Comparison of ENCODE assay signal across 3 worm cellular contexts in genomic region chrV:2638545-2638944, ce11.
TF ChIP-seq lines count a peak whose summit lies in the region.

Gene W02H5.19, plus strand, starts transcription at chrV:2638890.

TF ChIP-seq in whole organism, L1 larva, 84 proteins besides CTCF, POLR2A, EP300 and RAD21 (continued from another document and continues in another):
- TF ChIP-seq rnt-1 (tag; optimal IDR thresholded peaks at IDR 0.05; lab: Kevin White, UChicago) (peak; percentile 100), ets-5 (GFP tag; IDR thresholded peaks at IDR 0.05; lab: Robert Waterston, UW) (no peak), swsn-7 (tag; optimal IDR thresholded peaks at IDR 0.05; lab: Kevin White, UChicago) (peak; percentile 94), ceh-90 (tag; optimal IDR thresholded peaks at IDR 0.05; lab: Kevin White, UChicago) (peak; percentile 96), hlh-17 (GFP tag; optimal IDR thresholded peaks at IDR 0.05; lab: Kevin White, UChicago; ENCODE audit: borderline replicate concordance) (peak; percentile 66), mdl-1 (tag; optimal IDR thresholded peaks at IDR 0.05; lab: Kevin White, UChicago) (peak in 1 of 2 experiments; percentile 42), sptf-1 (tag; optimal IDR thresholded peaks at IDR 0.05; lab: Kevin White, UChicago) (no peak), F16B12.6 (tag; optimal IDR thresholded peaks at IDR 0.05; lab: Kevin White, UChicago) (peak; percentile 45), snu-23 (GFP tag; optimal IDR thresholded peaks at IDR 0.05; lab: Kevin White, UChicago) (peak; percentile 93), snpc-4 (tag; optimal IDR thresholded peaks at IDR 0.05; lab: Kevin White, UChicago) (peak; percentile 56), irx-1 (tag; optimal IDR thresholded peaks at IDR 0.05; lab: Kevin White, UChicago) (peak; percentile 97), jun-1 (tag; optimal IDR thresholded peaks at IDR 0.05; lab: Kevin White, UChicago) (no peak), fos-1 (tag; optimal IDR thresholded peaks at IDR 0.05; lab: Kevin White, UChicago) (peak; percentile 7), unc-30 (tag; optimal IDR thresholded peaks at IDR 0.05; lab: Kevin White, UChicago) (no peak), fkh-10 (GFP tag; optimal IDR thresholded peaks at IDR 0.05; lab: Kevin White, UChicago) (no peak), ama-1 (optimal IDR thresholded peaks at IDR 0.05; lab: Kevin White, UChicago) (no peak), nhr-28 (tag; optimal IDR thresholded peaks at IDR 0.05; lab: Kevin White, UChicago) (no peak), lin-15B (tag; optimal IDR thresholded peaks at IDR 0.05; lab: Kevin White, UChicago) (peak; percentile 56), tbx-2 (tag; optimal IDR thresholded peaks at IDR 0.05; lab: Kevin White, UChicago) (peak; percentile 96), C34B4.2 (tag; optimal IDR thresholded peaks at IDR 0.05; lab: Kevin White, UChicago) (peak; percentile 56), pqm-1 (tag; optimal IDR thresholded peaks at IDR 0.05; lab: Kevin White, UChicago) (no peak), nhr-85 (tag; lab: Kevin White, UChicago) (peak; percentile 96), efl-3 (GFP tag; optimal IDR thresholded peaks at IDR 0.05; lab: Kevin White, UChicago) (peak; percentile 74), aly-2 (tag; optimal IDR thresholded peaks at IDR 0.05; lab: Kevin White, UChicago) (no peak), skn-1 (tag; optimal IDR thresholded peaks at IDR 0.05; lab: Kevin White, UChicago) (peak; percentile 69), ceh-82 (tag; optimal IDR thresholded peaks at IDR 0.05; lab: Kevin White, UChicago) (peak; percentile 71 to 81 (median 79)), egl-13 (tag; optimal IDR thresholded peaks at IDR 0.05; lab: Kevin White, UChicago) (peak; percentile 95), nhr-84 (tag; optimal IDR thresholded peaks at IDR 0.05; lab: Kevin White, UChicago) (no peak), lin-35 (GFP tag; optimal IDR thresholded peaks at IDR 0.05; lab: Kevin White, UChicago) (peak; percentile 97 to 98), blmp-1 (tag; optimal IDR thresholded peaks at IDR 0.05; lab: Kevin White, UChicago) (peak; percentile 61), aha-1 (tag; optimal IDR thresholded peaks at IDR 0.05; lab: Kevin White, UChicago) (peak; percentile 37), alr-1 (tag; optimal IDR thresholded peaks at IDR 0.05; lab: Kevin White, UChicago; ENCODE audit: borderline replicate concordance) (no peak), isw-1 (GFP tag; IDR thresholded peaks at IDR 0.05; lab: Robert Waterston, UW) (peak; percentile 84), nhr-12 (tag; optimal IDR thresholded peaks at IDR 0.05; lab: Kevin White, UChicago) (no peak), hpl-2 (GFP tag; optimal IDR thresholded peaks at IDR 0.05; lab: Kevin White, UChicago) (no peak), ztf-4 (tag; optimal IDR thresholded peaks at IDR 0.05; lab: Kevin White, UChicago) (peak; percentile 20), dsc-1 (tag; optimal IDR thresholded peaks at IDR 0.05; lab: Kevin White, UChicago) (peak; percentile 97), mab-9 (GFP tag; IDR thresholded peaks at IDR 0.05; lab: Robert Waterston, UW) (peak; percentile 82), unc-86 (tag; optimal IDR thresholded peaks at IDR 0.05; lab: Kevin White, UChicago) (peak; percentile 88), unc-130 (tag; optimal IDR thresholded peaks at IDR 0.05; lab: Kevin White, UChicago) (peak; percentile 60), grh-1 (GFP tag; IDR thresholded peaks at IDR 0.05; lab: Robert Waterston, UW) (peak; percentile 78), zip-4 (GFP tag; optimal IDR thresholded peaks at IDR 0.05; lab: Kevin White, UChicago) (peak; percentile 81), lin-14 (GFP tag; optimal IDR thresholded peaks at IDR 0.05; lab: Kevin White, UChicago) (no peak), sup-37 (GFP tag; optimal IDR thresholded peaks at IDR 0.05; lab: Kevin White, UChicago) (peak; percentile 78)

TF ChIP-seq in whole organism, L3 larva, 47 proteins besides CTCF, POLR2A, EP300 and RAD21 (continued from another document):
- TF ChIP-seq nhr-77 (tag; optimal IDR thresholded peaks at IDR 0.05; lab: Kevin White, UChicago) (peak; percentile 51), zag-1 (tag; optimal IDR thresholded peaks at IDR 0.05; lab: Kevin White, UChicago) (no peak), nhr-25 (tag; optimal IDR thresholded peaks at IDR 0.05; lab: Kevin White, UChicago) (peak; percentile 7), pqm-1 (tag; optimal IDR thresholded peaks at IDR 0.05; lab: Kevin White, UChicago) (peak; percentile 17), egl-5 (tag; optimal IDR thresholded peaks at IDR 0.05; lab: Kevin White, UChicago) (no peak), ztf-4 (tag; optimal IDR thresholded peaks at IDR 0.05; lab: Kevin White, UChicago) (no peak), nhr-28 (tag; optimal IDR thresholded peaks at IDR 0.05; lab: Kevin White, UChicago) (no peak), ceh-16 (tag; optimal IDR thresholded peaks at IDR 0.05; lab: Kevin White, UChicago) (no peak), egl-27 (tag; optimal IDR thresholded peaks at IDR 0.05; lab: Kevin White, UChicago) (no peak), unc-39 (tag; optimal IDR thresholded peaks at IDR 0.05; lab: Kevin White, UChicago) (no peak), ceh-82 (tag; optimal IDR thresholded peaks at IDR 0.05; lab: Kevin White, UChicago) (no peak), nhr-237 (tag; optimal IDR thresholded peaks at IDR 0.05; lab: Kevin White, UChicago) (no peak), elt-1 (tag; optimal IDR thresholded peaks at IDR 0.05; lab: Kevin White, UChicago) (no peak), elt-2 (tag; optimal IDR thresholded peaks at IDR 0.05; lab: Kevin White, UChicago) (peak; percentile 24), unc-62 (GFP tag; optimal IDR thresholded peaks at IDR 0.05; lab: Kevin White, UChicago) (no peak), hmg-11 (tag; optimal IDR thresholded peaks at IDR 0.05; lab: Kevin White, UChicago) (peak; percentile 64), snpc-4 (tag; optimal IDR thresholded peaks at IDR 0.05; lab: Kevin White, UChicago) (peak; percentile 59), fos-1 (tag; optimal IDR thresholded peaks at IDR 0.05; lab: Kevin White, UChicago) (no peak), R02D3.7 (tag; optimal IDR thresholded peaks at IDR 0.05; lab: Kevin White, UChicago) (peak; percentile 32), daf-12 (tag; optimal IDR thresholded peaks at IDR 0.05; lab: Kevin White, UChicago) (no peak), skn-1 (tag; optimal IDR thresholded peaks at IDR 0.05; lab: Kevin White, UChicago) (no peak), nhr-12 (tag; optimal IDR thresholded peaks at IDR 0.05; lab: Kevin White, UChicago) (no peak), ceh-28 (tag; optimal IDR thresholded peaks at IDR 0.05; lab: Kevin White, UChicago) (peak; percentile 6), nhr-43 (tag; optimal IDR thresholded peaks at IDR 0.05; lab: Kevin White, UChicago; ENCODE audit: poor library complexity, severe bottlenecking) (peak; percentile 93), fkh-2 (tag; optimal IDR thresholded peaks at IDR 0.05; lab: Kevin White, UChicago) (no peak), sea-2 (GFP tag; optimal IDR thresholded peaks at IDR 0.05; lab: Kevin White, UChicago) (no peak), nhr-67 (tag; optimal IDR thresholded peaks at IDR 0.05; lab: Kevin White, UChicago) (no peak)

TF ChIP-seq in whole organism, young adult, 124 proteins besides CTCF, POLR2A, EP300 and RAD21 (continued from another document and continues in another):
- TF ChIP-seq sdz-38 (tag; optimal IDR thresholded peaks at IDR 0.05; lab: Kevin White, UChicago) (no peak), unc-62 (GFP tag; optimal IDR thresholded peaks at IDR 0.05; lab: Kevin White, UChicago) (no peak), ccch-3 (GFP tag; optimal IDR thresholded peaks at IDR 0.05; lab: Kevin White, UChicago) (no peak), nhr-120 (GFP tag; IDR thresholded peaks at IDR 0.05; lab: Robert Waterston, UW) (no peak), lin-35 (GFP tag; optimal IDR thresholded peaks at IDR 0.05; lab: Kevin White, UChicago) (peak in 2 of 3 experiments; percentile 41 to 94), madf-10 (tag; optimal IDR thresholded peaks at IDR 0.05; lab: Kevin White, UChicago) (peak; percentile 42), lin-26 (GFP tag; IDR thresholded peaks at IDR 0.05; lab: Robert Waterston, UW) (no peak), atf-7 (tag; optimal IDR thresholded peaks at IDR 0.05; lab: Kevin White, UChicago) (peak; percentile 21), Y95B8A.8 (GFP tag; IDR thresholded peaks at IDR 0.05; lab: Robert Waterston, UW) (no peak), K12H6.12 (tag; optimal IDR thresholded peaks at IDR 0.05; lab: Kevin White, UChicago) (peak; percentile 71), aptf-3 (GFP tag; IDR thresholded peaks at IDR 0.05; lab: Robert Waterston, UW) (no peak), akir-1 (GFP tag; optimal IDR thresholded peaks at IDR 0.05; lab: Kevin White, UChicago) (no peak), ZK185.1 (tag; optimal IDR thresholded peaks at IDR 0.05; lab: Kevin White, UChicago; ENCODE audit: poor library complexity, severe bottlenecking) (no peak), madf-6 (GFP tag; IDR thresholded peaks at IDR 0.05; lab: Robert Waterston, UW) (peak; percentile 74), nfya-2 (GFP tag; IDR thresholded peaks at IDR 0.05; lab: Robert Waterston, UW) (no peak), snpc-1.3 (tag; optimal IDR thresholded peaks at IDR 0.05; lab: Kevin White, UChicago; ENCODE audit: insufficient read depth) (no peak), pbrm-1 (GFP tag; IDR thresholded peaks at IDR 0.05; lab: Robert Waterston, UW) (peak; percentile 48; the same call in 1 of the 2 replicates), die-1 (tag; optimal IDR thresholded peaks at IDR 0.05; lab: Kevin White, UChicago) (no peak), sptf-2 (GFP tag; optimal IDR thresholded peaks at IDR 0.05; lab: Kevin White, UChicago) (no peak), him-1 (tag; optimal IDR thresholded peaks at IDR 0.05; lab: Kevin White, UChicago) (peak; percentile 42), nfya-1 (tag; optimal IDR thresholded peaks at IDR 0.05; lab: Kevin White, UChicago; ENCODE audit: borderline replicate concordance, insufficient read depth) (no peak), Y79H2A.3 (GFP tag; conservative IDR thresholded peaks at IDR 0.05; lab: Robert Waterston, UW) (no peak), mxl-1 (tag; optimal IDR thresholded peaks at IDR 0.05; lab: Kevin White, UChicago) (no peak), lin-40 (tag; optimal IDR thresholded peaks at IDR 0.05; lab: Kevin White, UChicago) (no peak), ekl-4 (GFP tag; IDR thresholded peaks at IDR 0.05; lab: Robert Waterston, UW) (0 out of 2 replicates have a peak, but pooled peaks have one; percentile 62), F39B2.1 (GFP tag; IDR thresholded peaks at IDR 0.05; lab: Robert Waterston, UW) (no peak), lsy-27 (tag; optimal IDR thresholded peaks at IDR 0.05; lab: Kevin White, UChicago; ENCODE audit: borderline replicate concordance, insufficient read depth) (no peak), somi-1 (GFP tag; optimal IDR thresholded peaks at IDR 0.05; lab: Kevin White, UChicago) (no peak), egrh-3 (GFP tag; IDR thresholded peaks at IDR 0.05; lab: Robert Waterston, UW) (0 out of 2 replicates have a peak, but pooled peaks have one; percentile 10), zfh-2 (GFP tag; conservative IDR thresholded peaks at IDR 0.05; lab: Robert Waterston, UW) (no peak), mcd-1 (GFP tag; IDR thresholded peaks at IDR 0.05; lab: Robert Waterston, UW) (peak; percentile 87), ztf-22 (GFP tag; optimal IDR thresholded peaks at IDR 0.05; lab: Kevin White, UChicago) (no peak), snpc-1.1 (tag; optimal IDR thresholded peaks at IDR 0.05; lab: Kevin White, UChicago; ENCODE audit: insufficient read depth) (no peak), F57C9.4 (tag; optimal IDR thresholded peaks at IDR 0.05; lab: Kevin White, UChicago) (no peak), bed-1 (GFP tag; IDR thresholded peaks at IDR 0.05; lab: Robert Waterston, UW) (no peak), lag-1 (GFP tag; IDR thresholded peaks at IDR 0.05; lab: Robert Waterston, UW) (no peak), attf-5 (GFP tag; optimal IDR thresholded peaks at IDR 0.05; lab: Kevin White, UChicago) (peak; percentile 39), efl-1 (GFP tag; optimal IDR thresholded peaks at IDR 0.05; lab: Kevin White, UChicago) (peak; percentile 76), repo-1 (tag; optimal IDR thresholded peaks at IDR 0.05; lab: Kevin White, UChicago) (no peak), athp-1 (tag; optimal IDR thresholded peaks at IDR 0.05; lab: Kevin White, UChicago) (peak; percentile 67), mel-28 (tag; optimal IDR thresholded peaks at IDR 0.05; lab: Kevin White, UChicago; ENCODE audit: borderline replicate concordance) (no peak), F23B12.7 (tag; optimal IDR thresholded peaks at IDR 0.05; lab: Kevin White, UChicago; ENCODE audit: insufficient read depth) (no peak), chd-7 (tag; optimal IDR thresholded peaks at IDR 0.05; lab: Kevin White, UChicago) (peak; percentile 16), gei-17 (GFP tag; optimal IDR thresholded peaks at IDR 0.05; lab: Kevin White, UChicago) (no peak), D2030.7 (GFP tag; IDR thresholded peaks at IDR 0.05; lab: Robert Waterston, UW) (peak; percentile 57; the same call in 1 of the 2 replicates), hrde-1 (tag; optimal IDR thresholded peaks at IDR 0.05; lab: Kevin White, UChicago; ENCODE audit: borderline replicate concordance) (no peak), dpff-1 (tag; optimal IDR thresholded peaks at IDR 0.05; lab: Kevin White, UChicago) (no peak), B0336.3 (GFP tag; IDR thresholded peaks at IDR 0.05; lab: Robert Waterston, UW) (0 out of 2 replicates have a peak, but pooled peaks have one; percentile 18), hsf-1 (GFP tag; IDR thresholded peaks at IDR 0.05; lab: Robert Waterston, UW) (no peak), nhr-90 (tag; optimal IDR thresholded peaks at IDR 0.05; lab: Kevin White, UChicago) (no peak), bed-2 (GFP tag; IDR thresholded peaks at IDR 0.05; lab: Robert Waterston, UW) (peak; percentile 93), ceh-91 (GFP tag; IDR thresholded peaks at IDR 0.05; lab: Robert Waterston, UW) (peak; percentile 48; the same call in 1 of the 2 replicates), ztf-6 (GFP tag; IDR thresholded peaks at IDR 0.05; lab: Robert Waterston, UW) (no peak), snpc-4 (GFP tag; optimal IDR thresholded peaks at IDR 0.05; lab: Kevin White, UChicago) (no peak), snpc-4 (tag; optimal IDR thresholded peaks at IDR 0.05; lab: Kevin White, UChicago) (peak in 1 of 4 experiments; percentile 30), F22D6.2 (tag; optimal IDR thresholded peaks at IDR 0.05; lab: Kevin White, UChicago) (peak; percentile 41), ceh-58 (GFP tag; IDR thresholded peaks at IDR 0.05; lab: Robert Waterston, UW) (no peak), hlh-12 (tag; optimal IDR thresholded peaks at IDR 0.05; lab: Kevin White, UChicago) (no peak), ceh-40 (GFP tag; IDR thresholded peaks at IDR 0.05; lab: Robert Waterston, UW) (no peak), hlh-26 (GFP tag; conservative IDR thresholded peaks at IDR 0.05; lab: Robert Waterston, UW) (no peak), dpl-1 (GFP tag; optimal IDR thresholded peaks at IDR 0.05; lab: Kevin White, UChicago) (peak; percentile 85), snpc-3.4 (tag; optimal IDR thresholded peaks at IDR 0.05; lab: Kevin White, UChicago) (peak; percentile 28), C17E4.6 (GFP tag; IDR thresholded peaks at IDR 0.05; lab: Robert Waterston, UW) (no peak), B0019.2 (GFP tag; conservative IDR thresholded peaks at IDR 0.05; lab: Robert Waterston, UW) (no peak; the same call in 1 of the 2 replicates), sea-2 (GFP tag; IDR thresholded peaks at IDR 0.05; lab: Robert Waterston, UW) (no peak), nhr-80 (tag; optimal IDR thresholded peaks at IDR 0.05; lab: Kevin White, UChicago) (no peak), ztf-26 (tag; optimal IDR thresholded peaks at IDR 0.05; lab: Kevin White, UChicago) (no peak), hmg-1.2 (GFP tag; IDR thresholded peaks at IDR 0.05; lab: Robert Waterston, UW) (0 out of 2 replicates have a peak, but pooled peaks have one; percentile 19), F52B5.7 (tag; optimal IDR thresholded peaks at IDR 0.05; lab: Kevin White, UChicago) (no peak), nhr-27 (tag; optimal IDR thresholded peaks at IDR 0.05; lab: Kevin White, UChicago) (no peak), lir-1 (GFP tag; conservative IDR thresholded peaks at IDR 0.05; lab: Robert Waterston, UW) (peak; percentile 69; the same call in 1 of the 2 replicates)
